Worm (Caenorhabditis elegans): ENCODE data around the gene ZK105.5.
A peak's percentile ranks its signal among the peaks of the same experiment; 100 is the strongest.

Gene ZK105.5

DNA sequence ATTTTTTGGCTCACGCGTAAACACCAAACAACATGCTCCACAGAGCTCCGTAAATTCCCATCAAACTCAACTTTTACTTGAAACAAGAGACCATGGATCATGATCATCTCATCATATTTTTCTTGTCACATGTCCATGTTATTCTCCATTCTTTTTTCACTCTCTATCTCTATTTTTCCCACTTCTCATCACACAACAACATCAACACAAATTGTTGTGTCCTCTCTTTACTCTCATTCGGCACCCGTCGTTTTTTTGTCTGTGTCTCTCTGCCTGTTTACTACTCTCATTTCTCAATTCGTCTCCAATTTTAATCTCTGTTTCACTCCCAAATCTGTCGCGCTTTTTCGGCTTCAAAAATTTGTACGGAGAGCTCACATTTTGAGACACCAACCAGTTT is 41.7 kb upstream of the ZK105.5 start (continued):
- TF ChIP-seq nhr-71 (tag; optimal IDR thresholded peaks at IDR 0.05) = peak; percentile 86
- no peak for TF ChIP-seq sptf-1 (tag; optimal IDR thresholded peaks at IDR 0.05)
- no peak for TF ChIP-seq jun-1 (tag; optimal IDR thresholded peaks at IDR 0.05)
- no peak for TF ChIP-seq pag-3 (tag; optimal IDR thresholded peaks at IDR 0.05; ENCODE audit: borderline replicate concordance, insufficient read depth)
- no peak for TF ChIP-seq snpc-4 (tag; optimal IDR thresholded peaks at IDR 0.05)
- no peak for TF ChIP-seq nhr-76 (tag; optimal IDR thresholded peaks at IDR 0.05)
- TF ChIP-seq lin-39 (tag; optimal IDR thresholded peaks at IDR 0.05) = no peak
- peak; percentile 45 for TF ChIP-seq xbp-1 (tag; optimal IDR thresholded peaks at IDR 0.05)
- peak; percentile 91 for TF ChIP-seq nhr-85 (tag)
- peak; percentile 72 for TF ChIP-seq vab-15 (tag; optimal IDR thresholded peaks at IDR 0.05)
- no peak for TF ChIP-seq ces-1 (GFP tag; optimal IDR thresholded peaks at IDR 0.05)
- TF ChIP-seq skn-1 (tag; optimal IDR thresholded peaks at IDR 0.05) = no peak
- TF ChIP-seq efl-1 (optimal IDR thresholded peaks at IDR 0.05) = peak; percentile 49 to 61
- TF ChIP-seq efl-1 (GFP tag; optimal IDR thresholded peaks at IDR 0.05 in 1 of 2) = peak; percentile 34 to 93
- TF ChIP-seq egl-13 (tag; optimal IDR thresholded peaks at IDR 0.05) = peak; percentile 18
- no peak for TF ChIP-seq dsc-1 (tag; optimal IDR thresholded peaks at IDR 0.05)
- TF ChIP-seq mdl-1 (tag; optimal IDR thresholded peaks at IDR 0.05) = peak in 1 of 2 experiments; percentile 73
- no peak for TF ChIP-seq nhr-12 (tag; optimal IDR thresholded peaks at IDR 0.05)
- no peak for TF ChIP-seq Y116A8C.19 (tag; optimal IDR thresholded peaks at IDR 0.05; ENCODE audit: borderline replicate concordance)
- TF ChIP-seq pax-3 (tag; optimal IDR thresholded peaks at IDR 0.05) = no peak
- no peak for TF ChIP-seq nhr-237 (tag; optimal IDR thresholded peaks at IDR 0.05)
- no peak for TF ChIP-seq alr-1 (tag; optimal IDR thresholded peaks at IDR 0.05; ENCODE audit: borderline replicate concordance)
- TF ChIP-seq unc-30 (tag; optimal IDR thresholded peaks at IDR 0.05) = no peak
- no peak for TF ChIP-seq zip-4 (GFP tag; optimal IDR thresholded peaks at IDR 0.05)
- no peak for TF ChIP-seq ets-5 (GFP tag; IDR thresholded peaks at IDR 0.05)
- TF ChIP-seq unc-130 (tag; optimal IDR thresholded peaks at IDR 0.05) = peak; percentile 44
- TF ChIP-seq nhr-20 (tag; optimal IDR thresholded peaks at IDR 0.05) = peak; percentile 84
- TF ChIP-seq mef-2 (tag; optimal IDR thresholded peaks at IDR 0.05) = peak; percentile 16
- no peak for TF ChIP-seq egl-27 (tag; optimal IDR thresholded peaks at IDR 0.05)
- no peak for TF ChIP-seq sup-37 (GFP tag; optimal IDR thresholded peaks at IDR 0.05)
- no peak for TF ChIP-seq unc-98 (GFP tag; IDR thresholded peaks at IDR 0.05)
- TF ChIP-seq C04F5.9 (tag; optimal IDR thresholded peaks at IDR 0.05) = no peak
- no peak for TF ChIP-seq fkh-4 (tag; optimal IDR thresholded peaks at IDR 0.05; ENCODE audit: borderline replicate concordance)
- TF ChIP-seq C16A3.4 (tag; optimal IDR thresholded peaks at IDR 0.05) = peak; percentile 20
- no peak for TF ChIP-seq grh-1 (GFP tag; IDR thresholded peaks at IDR 0.05)
- TF ChIP-seq nhr-47 (tag; optimal IDR thresholded peaks at IDR 0.05) = peak; percentile 46
- TF ChIP-seq ztf-11 (tag; optimal IDR thresholded peaks at IDR 0.05) = no peak
- TF ChIP-seq blmp-1 (tag; optimal IDR thresholded peaks at IDR 0.05) = peak; percentile 83
- TF ChIP-seq nhr-84 (tag; optimal IDR thresholded peaks at IDR 0.05) = no peak
- TF ChIP-seq ztf-4 (tag; optimal IDR thresholded peaks at IDR 0.05) = no peak
- TF ChIP-seq hlh-17 (GFP tag; optimal IDR thresholded peaks at IDR 0.05; ENCODE audit: borderline replicate concordance) = no peak
- TF ChIP-seq F16B12.6 (tag; optimal IDR thresholded peaks at IDR 0.05) = no peak
- no peak for TF ChIP-seq ama-1 (optimal IDR thresholded peaks at IDR 0.05)
- no peak for TF ChIP-seq nhr-28 (tag; optimal IDR thresholded peaks at IDR 0.05)
- peak; percentile 39 for TF ChIP-seq swsn-7 (tag; optimal IDR thresholded peaks at IDR 0.05)
- no peak for TF ChIP-seq unc-62 (GFP tag; optimal IDR thresholded peaks at IDR 0.05)
- no peak for TF ChIP-seq ceh-63 (GFP tag; optimal IDR thresholded peaks at IDR 0.05)
- TF ChIP-seq hlh-4 (tag; optimal IDR thresholded peaks at IDR 0.05) = no peak
- TF ChIP-seq fkh-10 (GFP tag; optimal IDR thresholded peaks at IDR 0.05) = peak; percentile 24
- TF ChIP-seq sox-4 (tag; optimal IDR thresholded peaks at IDR 0.05) = no peak
- no peak for TF ChIP-seq nhr-77 (tag; optimal IDR thresholded peaks at IDR 0.05)
- peak; percentile 49 for TF ChIP-seq fos-1 (tag; optimal IDR thresholded peaks at IDR 0.05)
- TF ChIP-seq snu-23 (GFP tag; optimal IDR thresholded peaks at IDR 0.05) = peak; percentile 89
- peak; percentile 61 for TF ChIP-seq rnt-1 (tag; optimal IDR thresholded peaks at IDR 0.05)
- TF ChIP-seq nhr-11 (tag; optimal IDR thresholded peaks at IDR 0.05) = no peak
